Fruit fly (Drosophila melanogaster): ENCODE measurements around the gene Pdk1.

The Pdk1 gene

DNA sequence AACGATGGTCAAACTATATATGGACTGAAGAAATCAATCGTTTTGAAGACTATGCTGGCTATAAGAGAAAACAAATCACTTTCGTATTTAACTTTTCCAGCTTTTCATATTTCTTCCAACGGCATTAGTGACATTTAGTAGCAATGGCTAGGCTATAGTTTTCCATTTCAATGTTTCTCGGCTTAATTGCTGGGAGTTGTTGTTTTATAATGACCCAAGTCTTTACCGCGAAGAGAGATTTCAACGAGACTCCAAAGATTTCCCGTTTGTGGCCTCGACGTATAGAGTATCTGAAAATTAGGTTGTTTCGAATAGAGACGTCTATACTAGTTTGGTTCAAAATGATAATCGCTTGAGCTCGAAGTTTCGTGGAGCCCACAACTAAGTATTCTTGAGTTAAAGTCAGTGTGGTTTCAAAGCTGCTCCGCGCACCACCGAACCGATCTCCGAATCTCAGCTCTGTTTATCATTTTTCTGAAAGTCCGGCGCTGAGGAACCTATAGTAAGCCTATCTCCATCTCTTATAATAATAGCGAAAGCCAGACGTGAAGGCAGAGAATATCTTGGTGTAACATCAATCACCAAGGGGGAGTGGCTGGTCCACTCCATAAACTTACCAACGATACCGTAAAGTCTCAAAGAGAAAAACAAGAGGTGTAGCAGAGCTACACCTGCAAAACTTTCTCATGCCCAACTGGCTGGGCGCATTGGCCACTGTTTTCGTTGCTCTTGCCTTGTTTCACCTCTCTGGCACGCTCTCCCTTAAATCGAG, 50.4 kb downstream of the Pdk1 start, which contains the start of gene CG13875 (continued):
- TF ChIP-seq CG10267 (tag; optimal IDR thresholded peaks at IDR 0.05) (no peak), CG13287 (GFP tag; IDR thresholded peaks at IDR 0.05; ENCODE audit: partially characterized antibody) (peak; percentile 38), Lpt (GFP tag; optimal IDR thresholded peaks at IDR 0.05) (no peak), Hr3 (GFP tag; optimal IDR thresholded peaks at IDR 0.05) (no peak), CG2712 (tag; optimal IDR thresholded peaks at IDR 0.05) (no peak), yki (optimal IDR thresholded peaks at IDR 0.05) (no peak), CG2116 (GFP tag; optimal IDR thresholded peaks at IDR 0.05) (no peak), Sin3A (optimal IDR thresholded peaks at IDR 0.05) (no peak), CG11696 (GFP tag; IDR thresholded peaks at IDR 0.05) (no peak), Spps (tag; optimal IDR thresholded peaks at IDR 0.05) (no peak), NFAT (GFP tag; IDR thresholded peaks at IDR 0.05) (no peak), cad (GFP tag; optimal IDR thresholded peaks at IDR 0.05) (no peak), CrebB (tag; optimal IDR thresholded peaks at IDR 0.05) (no peak), Bteb2 (GFP tag; optimal IDR thresholded peaks at IDR 0.05) (no peak), CoRest (tag; optimal IDR thresholded peaks at IDR 0.05) (no peak), BEAF-32 (GFP tag; optimal IDR thresholded peaks at IDR 0.05) (no peak), CG3726 (GFP tag; IDR thresholded peaks at IDR 0.05) (no peak), Trl (optimal IDR thresholded peaks at IDR 0.05) (peak; percentile 72), Trl (GFP tag; optimal IDR thresholded peaks at IDR 0.05) (no peak), bcd (GFP tag; optimal IDR thresholded peaks at IDR 0.05) (no peak), ttk (GFP tag; IDR thresholded peaks at IDR 0.05) (no peak), Deaf1 (tag; optimal IDR thresholded peaks at IDR 0.05) (peak; percentile 35), D19B (GFP tag; optimal IDR thresholded peaks at IDR 0.05) (no peak), B-H1 (GFP tag; IDR thresholded peaks at IDR 0.05) (no peak), CG18619 (GFP tag; optimal IDR thresholded peaks at IDR 0.05) (no peak), ash1 (GFP tag; optimal IDR thresholded peaks at IDR 0.05) (no peak), CG4707 (GFP tag; optimal IDR thresholded peaks at IDR 0.05) (no peak), H2.0 (GFP tag; IDR thresholded peaks at IDR 0.05) (no peak), croc (GFP tag; conservative IDR thresholded peaks at IDR 0.05) (no peak), HmgZ (tag; optimal IDR thresholded peaks at IDR 0.05) (no peak), repo (GFP tag; optimal IDR thresholded peaks at IDR 0.05) (no peak), CG8089 (GFP tag; optimal IDR thresholded peaks at IDR 0.05) (no peak), CG8765 (GFP tag; IDR thresholded peaks at IDR 0.05) (no peak), pros (GFP tag; optimal IDR thresholded peaks at IDR 0.05) (peak; percentile 84), chinmo (GFP tag; IDR thresholded peaks at IDR 0.05; ENCODE audit: partially characterized antibody) (peak; percentile 78; the same call in 2 of the 4 replicates), Chrac-16 (GFP tag; optimal IDR thresholded peaks at IDR 0.05) (no peak), ind (GFP tag; optimal IDR thresholded peaks at IDR 0.05) (no peak), Doc3 (GFP tag; IDR thresholded peaks at IDR 0.05; ENCODE audit: partially characterized antibody) (no peak), mld (GFP tag; IDR thresholded peaks at IDR 0.05; ENCODE audit: partially characterized antibody) (no peak), Side (GFP tag; optimal IDR thresholded peaks at IDR 0.05) (no peak), CG12659 (GFP tag; optimal IDR thresholded peaks at IDR 0.05) (no peak), CG9727 (GFP tag; optimal IDR thresholded peaks at IDR 0.05) (no peak), CG14965 (GFP tag; optimal IDR thresholded peaks at IDR 0.05; ENCODE audit: borderline replicate concordance) (no peak), kah (GFP tag; optimal IDR thresholded peaks at IDR 0.05) (no peak), sima (GFP tag; optimal IDR thresholded peaks at IDR 0.05) (no peak), CG4820 (GFP tag; optimal IDR thresholded peaks at IDR 0.05) (no peak), CG6683 (GFP tag; optimal IDR thresholded peaks at IDR 0.05) (no peak), oc (tag; optimal IDR thresholded peaks at IDR 0.05) (peak; percentile 42), CG18476 (GFP tag; optimal IDR thresholded peaks at IDR 0.05) (no peak), Dip3 (GFP tag; optimal IDR thresholded peaks at IDR 0.05) (no peak), Atf-2 (GFP tag; optimal IDR thresholded peaks at IDR 0.05) (no peak)

All from whole organism, embryonic.